Worm (Caenorhabditis elegans): ENCODE data around the gene rcs-1.

DNA sequence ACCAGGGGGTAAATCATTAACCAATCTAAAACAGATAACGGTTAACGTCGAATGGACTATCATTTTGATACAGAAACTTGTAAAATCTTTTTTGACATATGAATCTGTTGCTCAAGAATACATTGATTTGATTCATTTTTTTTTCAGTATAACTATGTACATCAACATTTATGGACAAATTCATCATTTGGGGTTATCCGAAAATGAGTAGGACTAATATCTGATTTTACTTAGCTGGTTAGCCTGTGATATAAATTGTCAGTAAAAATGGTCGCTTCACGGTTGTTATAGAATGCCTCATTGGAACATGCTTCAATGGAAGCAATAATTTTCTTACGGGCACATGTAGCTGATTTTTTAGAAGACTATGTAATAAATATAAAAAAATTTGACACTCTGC lies 30.7 kb downstream of the rcs-1 start:
- no peak for TF ChIP-seq ref-1 (GFP tag; conservative IDR thresholded peaks at IDR 0.05)
- no peak for TF ChIP-seq klf-2 (GFP tag; conservative IDR thresholded peaks at IDR 0.05)
- TF ChIP-seq med-1 (GFP tag; optimal IDR thresholded peaks at IDR 0.05; ENCODE audit: insufficient read depth): no peak
- TF ChIP-seq flt-1 (GFP tag; IDR thresholded peaks at IDR 0.05): no peak
- TF ChIP-seq ztf-29 (GFP tag; IDR thresholded peaks at IDR 0.05): no peak
- TF ChIP-seq T22C8.4 (GFP tag; IDR thresholded peaks at IDR 0.05): no peak
- TF ChIP-seq cog-1 (tag; optimal IDR thresholded peaks at IDR 0.05): no peak
- TF ChIP-seq ztf-23 (GFP tag; IDR thresholded peaks at IDR 0.05): no peak
- no peak for TF ChIP-seq tab-1 (GFP tag; IDR thresholded peaks at IDR 0.05)
